Worm (Caenorhabditis elegans): ENCODE results near the gene F56D5.9.

DNA sequence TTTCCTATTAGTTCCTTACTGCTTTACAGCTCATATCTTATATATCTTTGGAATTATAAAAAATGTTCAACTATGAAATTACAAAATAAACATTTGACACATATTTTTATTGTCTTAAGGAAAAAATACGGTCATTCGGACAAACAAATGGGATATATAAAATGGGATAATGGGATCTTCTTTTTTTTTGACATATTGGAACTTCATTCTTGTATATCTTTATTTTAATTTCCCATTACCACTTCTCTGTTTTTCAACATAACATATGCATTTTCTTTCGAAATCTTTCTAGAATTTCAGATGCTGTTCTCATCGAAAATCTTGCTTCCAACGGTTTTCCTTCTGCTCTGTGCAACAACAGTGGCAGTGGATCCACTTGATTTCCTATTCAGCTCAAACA lies 37.5 kb downstream of the F56D5.9 start, which contains the start of gene C10C5.7:
- no peak for TF ChIP-seq rnt-1 (tag; optimal IDR thresholded peaks at IDR 0.05)
- TF ChIP-seq C34B4.2 (tag; optimal IDR thresholded peaks at IDR 0.05): no peak
- no peak for TF ChIP-seq tbx-2 (tag; optimal IDR thresholded peaks at IDR 0.05)
- TF ChIP-seq unc-86 (tag; optimal IDR thresholded peaks at IDR 0.05): no peak
- TF ChIP-seq jun-1 (tag; optimal IDR thresholded peaks at IDR 0.05): no peak
- no peak for TF ChIP-seq ama-1 (optimal IDR thresholded peaks at IDR 0.05)
- TF ChIP-seq blmp-1 (tag; optimal IDR thresholded peaks at IDR 0.05): no peak
- TF ChIP-seq unc-62 (GFP tag; optimal IDR thresholded peaks at IDR 0.05): no peak
- TF ChIP-seq fkh-10 (GFP tag; optimal IDR thresholded peaks at IDR 0.05): no peak
- TF ChIP-seq sptf-1 (tag; optimal IDR thresholded peaks at IDR 0.05): no peak
- TF ChIP-seq ztf-4 (tag; optimal IDR thresholded peaks at IDR 0.05): no peak
- TF ChIP-seq egl-27 (tag; optimal IDR thresholded peaks at IDR 0.05): no peak
- no peak for TF ChIP-seq vab-15 (tag; optimal IDR thresholded peaks at IDR 0.05)

Measured in whole organism, L1 larva.